Worm (Caenorhabditis elegans): Measurements from ENCODE around the gene F55C9.6.

- TF ChIP-seq nhr-12 (tag; optimal IDR thresholded peaks at IDR 0.05), result no peak
- no peak for TF ChIP-seq ceh-16 (tag; optimal IDR thresholded peaks at IDR 0.05)
- no peak for TF ChIP-seq unc-62 (GFP tag; optimal IDR thresholded peaks at IDR 0.05)
- no peak for TF ChIP-seq nhr-237 (tag; optimal IDR thresholded peaks at IDR 0.05)
- no peak for TF ChIP-seq unc-39 (tag; optimal IDR thresholded peaks at IDR 0.05)
- no peak for TF ChIP-seq nhr-28 (tag; optimal IDR thresholded peaks at IDR 0.05)
- no peak for TF ChIP-seq sea-2 (GFP tag; optimal IDR thresholded peaks at IDR 0.05)
- TF ChIP-seq lin-15B (tag; optimal IDR thresholded peaks at IDR 0.05), result no peak
- no peak for TF ChIP-seq lsy-12 (tag; optimal IDR thresholded peaks at IDR 0.05)
- TF ChIP-seq fos-1 (tag; optimal IDR thresholded peaks at IDR 0.05), result no peak
- TF ChIP-seq jun-1 (tag; optimal IDR thresholded peaks at IDR 0.05), result no peak
- no peak for TF ChIP-seq lin-39 (tag; optimal IDR thresholded peaks at IDR 0.05)
Observed at ce11 chrV:19260686-19261085, 35.9 kb downstream of the F55C9.6 start.

Measured in whole organism, L3 larva.